Worm (Caenorhabditis elegans) whole organism, mixed stage, embryonic: ENCODE measurements around the gene anoh-2.

ENCODE experiments used
- bed-3 ChIP-seq: fragments of 200-800 bp; sonication (Bioruptor generic); optimal IDR thresholded peaks from 3 replicates; lab custom pipeline; 2018; ENCODE audit warnings: mild to moderate bottlenecking, missing genetic modification characterization, moderate library complexity, missing compliant biosample characterization
- lin-13 ChIP-seq: fragments of 150-350 bp; optimal IDR thresholded peaks from 2 replicates; lab custom pipeline; 2014; ENCODE audit warnings: missing biosample characterization, missing genetic modification characterization
- mep-1 ChIP-seq: fragments of 150-350 bp; optimal IDR thresholded peaks from 2 replicates; lab custom pipeline; 2017; ENCODE audit warnings: missing biosample characterization, missing genetic modification reagents, missing genetic modification characterization, inconsistent platforms
- mls-2 ChIP-seq: sonication (generic microtip); optimal IDR thresholded peaks from 2 replicates; lab custom pipeline; 2016; ENCODE audit warnings: mild to moderate bottlenecking, missing genetic modification characterization, moderate library complexity, missing compliant biosample characterization
- nhr-76 ChIP-seq: sonication (generic microtip); optimal IDR thresholded peaks from 2 replicates; lab custom pipeline; 2017; ENCODE audit warnings: missing biosample characterization, missing genetic modification characterization
- pha-4 ChIP-seq: fragments of 150-350 bp; optimal IDR thresholded peaks from 2 replicates; lab custom pipeline; 2018; ENCODE audit warnings: missing biosample characterization, missing genetic modification reagents, missing genetic modification characterization
- sem-2 ChIP-seq: fragments of 200-800 bp; sonication (Bioruptor generic); optimal IDR thresholded peaks from 2 replicates; lab custom pipeline; 2018; ENCODE audit warnings: mild to moderate bottlenecking, missing genetic modification characterization, missing compliant biosample characterization
- snpc-4 ChIP-seq: fragments of 150-350 bp; optimal IDR thresholded peaks from 2 replicates; lab custom pipeline; 2014; ENCODE audit warnings: missing biosample characterization, missing genetic modification characterization
- sptf-1 ChIP-seq: sonication (generic microtip); optimal IDR thresholded peaks from 2 replicates; lab custom pipeline; 2017; ENCODE audit warnings: mild to moderate bottlenecking, missing genetic modification characterization, moderate library complexity, missing compliant biosample characterization
- tbx-8 ChIP-seq: fragments of 200-800 bp; sonication (Bioruptor generic); optimal IDR thresholded peaks from 2 replicates; lab custom pipeline; 2018; ENCODE audit warnings: mild to moderate bottlenecking, missing genetic modification characterization, moderate library complexity, missing compliant biosample characterization

ce11 chrIV:14677095-14677633, 19.1 kb downstream of the anoh-2 start, which contains the start of gene Y57G11C.31:
- TF ChIP-seq sptf-1 (tag; lab: Kevin White, UChicago): no peak
- no peak for TF ChIP-seq snpc-4
- no peak for TF ChIP-seq lin-13 (tag; lab: Kevin White, UChicago)
- TF ChIP-seq mep-1 (tag; lab: Kevin White, UChicago): no peak
- TF ChIP-seq bed-3 (GFP tag; lab: Kevin White, UChicago): no peak
- TF ChIP-seq sem-2: no peak
- TF ChIP-seq tbx-8: no peak
- no peak for TF ChIP-seq pha-4 (tag; lab: Kevin White, UChicago)
- no peak for TF ChIP-seq nhr-76
- TF ChIP-seq mls-2 (tag; lab: Kevin White, UChicago): no peak
